Worm (Caenorhabditis elegans): ENCODE results near the gene T24B8.7.
A peak's percentile ranks its signal among the peaks of the same experiment; 100 is the strongest.

T24B8.7 gene

ce11 chrII:8997479-8997878 is 56.0 kb downstream of the T24B8.7 start, which contains the start of the genes F44G4.3 and tdp-1 (continued):
- TF ChIP-seq nhr-12 (tag; optimal IDR thresholded peaks at IDR 0.05) (no peak), isw-1 (GFP tag; IDR thresholded peaks at IDR 0.05) (no peak), ama-1 (optimal IDR thresholded peaks at IDR 0.05) (no peak), fkh-8 (tag; optimal IDR thresholded peaks at IDR 0.05) (no peak), dsc-1 (tag; optimal IDR thresholded peaks at IDR 0.05) (no peak), hpl-2 (GFP tag; optimal IDR thresholded peaks at IDR 0.05) (no peak), lin-35 (GFP tag; optimal IDR thresholded peaks at IDR 0.05) (peak; percentile 14 to 55), lin-14 (GFP tag; optimal IDR thresholded peaks at IDR 0.05) (peak; percentile 18), sup-37 (GFP tag; optimal IDR thresholded peaks at IDR 0.05) (no peak), grh-1 (GFP tag; IDR thresholded peaks at IDR 0.05) (no peak), nhr-28 (tag; optimal IDR thresholded peaks at IDR 0.05) (no peak), F16B12.6 (tag; optimal IDR thresholded peaks at IDR 0.05) (peak; percentile 84), nhr-84 (tag; optimal IDR thresholded peaks at IDR 0.05) (no peak), C04F5.9 (tag; optimal IDR thresholded peaks at IDR 0.05) (no peak), sox-4 (tag; optimal IDR thresholded peaks at IDR 0.05) (no peak), ceh-88 (GFP tag; IDR thresholded peaks at IDR 0.05) (no peak), nhr-76 (tag; optimal IDR thresholded peaks at IDR 0.05) (no peak), snu-23 (GFP tag; optimal IDR thresholded peaks at IDR 0.05) (peak; percentile 15), xbp-1 (tag; optimal IDR thresholded peaks at IDR 0.05) (no peak), efl-1 (optimal IDR thresholded peaks at IDR 0.05) (peak; percentile 31 to 35), efl-1 (GFP tag; optimal IDR thresholded peaks at IDR 0.05 in 1 of 2) (peak; percentile 49 to 91), mab-9 (GFP tag; IDR thresholded peaks at IDR 0.05) (no peak), nhr-20 (tag; optimal IDR thresholded peaks at IDR 0.05) (no peak), hlh-4 (tag; optimal IDR thresholded peaks at IDR 0.05) (no peak), fkh-4 (tag; optimal IDR thresholded peaks at IDR 0.05; ENCODE audit: borderline replicate concordance) (no peak), nhr-19 (GFP tag; conservative IDR thresholded peaks at IDR 0.05) (no peak), ets-5 (GFP tag; IDR thresholded peaks at IDR 0.05) (no peak)

- TF ChIP-seq efl-1 (optimal IDR thresholded peaks at IDR 0.05) = no peak
- TF ChIP-seq efl-1 (GFP tag; optimal IDR thresholded peaks at IDR 0.05 in 1 of 2) = peak in 1 of 2 experiments; percentile 45
- no peak for TF ChIP-seq unc-98 (GFP tag; IDR thresholded peaks at IDR 0.05)
- no peak for TF ChIP-seq Y116A8C.19 (tag; optimal IDR thresholded peaks at IDR 0.05; ENCODE audit: borderline replicate concordance)
- TF ChIP-seq mab-9 (GFP tag; IDR thresholded peaks at IDR 0.05) = no peak
- TF ChIP-seq ztf-4 (tag; optimal IDR thresholded peaks at IDR 0.05) = no peak
These were observed 57.4 kb downstream of the T24B8.7 start, which contains the start of gene ndub-2 for ce11 chrII:8996064-8996463. ndub-2 (plus strand) TSS chrII:8996364.

- TF ChIP-seq unc-30 (tag; optimal IDR thresholded peaks at IDR 0.05) (no peak), lin-13 (GFP tag; optimal IDR thresholded peaks at IDR 0.05) (no peak), mdl-1 (tag; optimal IDR thresholded peaks at IDR 0.05) (no peak), lin-14 (GFP tag; optimal IDR thresholded peaks at IDR 0.05) (no peak), ceh-82 (tag; optimal IDR thresholded peaks at IDR 0.05) (no peak), aly-2 (tag; optimal IDR thresholded peaks at IDR 0.05) (no peak), efl-3 (GFP tag; optimal IDR thresholded peaks at IDR 0.05) (no peak), ama-1 (optimal IDR thresholded peaks at IDR 0.05) (no peak), efl-1 (optimal IDR thresholded peaks at IDR 0.05) (no peak), efl-1 (GFP tag; optimal IDR thresholded peaks at IDR 0.05 in 1 of 2) (no peak)
These were observed 59.1 kb downstream of the T24B8.7 start, which contains the start of gene F44G4.1 for ce11 chrII:8994336-8994735. F44G4.1 (plus strand) TSS chrII:8994636.

- TF ChIP-seq unc-62 (GFP tag; optimal IDR thresholded peaks at IDR 0.05) (no peak), mep-1 (tag; optimal IDR thresholded peaks at IDR 0.05) (peak; percentile 28), ceh-8 (GFP tag; optimal IDR thresholded peaks at IDR 0.05) (no peak), snpc-4 (tag; optimal IDR thresholded peaks at IDR 0.05) (no peak), ztf-11 (tag; optimal IDR thresholded peaks at IDR 0.05) (no peak), mab-9 (GFP tag; IDR thresholded peaks at IDR 0.05) (no peak), snu-23 (GFP tag; optimal IDR thresholded peaks at IDR 0.05) (no peak), ztf-4 (tag; optimal IDR thresholded peaks at IDR 0.05) (no peak), rnt-1 (tag; optimal IDR thresholded peaks at IDR 0.05) (no peak), grh-1 (GFP tag; IDR thresholded peaks at IDR 0.05) (no peak), dsc-1 (tag; optimal IDR thresholded peaks at IDR 0.05) (no peak), dpl-1 (GFP tag; optimal IDR thresholded peaks at IDR 0.05) (peak in 2 of 3 experiments; percentile 8 to 41), zag-1 (tag; optimal IDR thresholded peaks at IDR 0.05) (no peak), C34B4.2 (tag; optimal IDR thresholded peaks at IDR 0.05) (no peak), nhr-84 (tag; optimal IDR thresholded peaks at IDR 0.05) (no peak), ceh-63 (GFP tag; optimal IDR thresholded peaks at IDR 0.05) (no peak), unc-30 (tag; optimal IDR thresholded peaks at IDR 0.05) (no peak), lir-3 (tag; optimal IDR thresholded peaks at IDR 0.05; ENCODE audit: poor library complexity) (no peak), hlh-17 (GFP tag; optimal IDR thresholded peaks at IDR 0.05; ENCODE audit: borderline replicate concordance) (no peak)
These were observed 60.7 kb downstream of the T24B8.7 start, which contains the start of gene ooc-5 for ce11 chrII:8992780-8993179. ooc-5 (plus strand) TSS chrII:8993160.
